Fruit fly (Drosophila melanogaster) Kc167 (cell line): ENCODE measurements around the gene CG6614.

Source experiments
- Myc ChIP-seq: fragments of >200 bp; optimal IDR thresholded peaks from 2 replicates; lab custom pipeline; 2017; ENCODE audit warnings: missing external identifiers
- Sin3A ChIP-seq: fragments of >200 bp; optimal IDR thresholded peaks from 2 replicates; lab custom pipeline; 2018; ENCODE audit warnings: missing external identifiers
- h ChIP-seq: fragments of >200 bp; optimal IDR thresholded peaks from 3 replicates; lab custom pipeline; 2018; ENCODE audit warnings: missing external identifiers
- insv ChIP-seq: fragments of >200 bp; optimal IDR thresholded peaks from 3 replicates; lab custom pipeline; 2018; ENCODE audit warnings: missing external identifiers
- psq ChIP-seq: fragments of >200 bp; optimal IDR thresholded peaks from 2 replicates; lab custom pipeline; 2017; ENCODE audit warnings: missing external identifiers
- ttk ChIP-seq: sonication (Bioruptor generic); optimal IDR thresholded peaks from 2 replicates; lab custom pipeline; 2017; ENCODE audit warnings: missing external identifiers

Gene CG6614

dm6 chr2L:11648739-11649138, at the start of gene CG6614:
Gene CG6614, minus strand, starts transcription at chr2L:11648839.
- TF ChIP-seq insv = no peak

dm6 chr2L:11694504-11694903, 45.9 kb upstream of the CG6614 start, which contains the start of gene CG4988:
Gene CG4988, plus strand, starts transcription at chr2L:11694804.
- TF ChIP-seq insv (no peak), Myc (lab: Kevin White, UChicago) (no peak), Sin3A (lab: Kevin White, UChicago) (no peak), h (lab: Kevin White, UChicago) (no peak), psq (lab: Kevin White, UChicago) (no peak), ttk (no peak)

- TF ChIP-seq Sin3A (lab: Kevin White, UChicago) (no peak), Myc (lab: Kevin White, UChicago) (no peak), psq (lab: Kevin White, UChicago) (no peak), h (lab: Kevin White, UChicago) (no peak), insv (no peak)
Measured at dm6 chr2L:11662959-11663358, 14.3 kb upstream of the CG6614 start, which contains the start of gene CG44477. Gene CG44477, plus strand, starts transcription at chr2L:11663259.

- TF ChIP-seq ttk = no peak
- no peak for TF ChIP-seq h (lab: Kevin White, UChicago)
- TF ChIP-seq psq (lab: Kevin White, UChicago) = no peak
- no peak for TF ChIP-seq Myc (lab: Kevin White, UChicago)
- no peak for TF ChIP-seq insv
- TF ChIP-seq Sin3A (lab: Kevin White, UChicago) = no peak
Measured at dm6 chr2L:11657110-11657509, 8.5 kb upstream of the CG6614 start, which contains the start of gene CG43167. Gene CG43167, plus strand, starts transcription at chr2L:11657410.

dm6 chr2L:11651910-11652498, 3.4 kb upstream of the CG6614 start, which contains the start of the genes CG12307 and CG4983:
Gene CG12307, minus strand, starts transcription at chr2L:11652010.
Gene CG4983, plus strand, starts transcription at chr2L:11652448.
- no peak for TF ChIP-seq h (lab: Kevin White, UChicago)

dm6 chr2L:11628292-11628691, 20.3 kb downstream of the CG6614 start:
- TF ChIP-seq h (lab: Kevin White, UChicago) = no peak
- no peak for TF ChIP-seq Sin3A (lab: Kevin White, UChicago)
- TF ChIP-seq ttk = no peak
- no peak for TF ChIP-seq insv
- no peak for TF ChIP-seq Myc (lab: Kevin White, UChicago)
- no peak for TF ChIP-seq psq (lab: Kevin White, UChicago)

dm6 chr2L:11624190-11624589, 24.4 kb downstream of the CG6614 start:
- TF ChIP-seq insv (no peak), ttk (no peak), psq (lab: Kevin White, UChicago) (no peak), Sin3A (lab: Kevin White, UChicago) (no peak), Myc (lab: Kevin White, UChicago) (no peak)

- TF ChIP-seq insv = no peak
- no peak for TF ChIP-seq ttk
- no peak for TF ChIP-seq psq (lab: Kevin White, UChicago)
Measured at dm6 chr2L:11611672-11612071, 37.0 kb downstream of the CG6614 start, which contains the start of gene spag4. Gene spag4, minus strand, starts transcription at chr2L:11611772.
